Fruit fly (Drosophila melanogaster) whole organism, embryonic: ENCODE data around the gene vas.

ENCODE experiments used
- Asciz ChIP-seq: fragments of 200-800 bp; sonication (Bioruptor generic); optimal IDR thresholded peaks from 2 replicates; lab custom pipeline; 2017; ENCODE audit warnings: missing biosample characterization, mild to moderate bottlenecking, missing genetic modification characterization, missing genetic modification reagents
- B-H2 ChIP-seq: fragments of 200-800 bp; sonication (Bioruptor generic); optimal IDR thresholded peaks from 2 replicates; lab custom pipeline; 2018; ENCODE audit warnings: missing biosample characterization, mild to moderate bottlenecking, missing genetic modification characterization
- CG10654 ChIP-seq: fragments of 200-800 bp; sonication (Bioruptor generic); optimal IDR thresholded peaks from 2 replicates; lab custom pipeline; 2016; ENCODE audit warnings: missing biosample characterization, missing genetic modification characterization
- CG12104 ChIP-seq: fragments of 200-800 bp; sonication (Bioruptor generic); optimal IDR thresholded peaks from 3 replicates; lab custom pipeline; 2016; ENCODE audit warnings: missing biosample characterization, missing genetic modification characterization
- CG13287 ChIP-seq: fragments of 200-800 bp; sonication (Bioruptor generic); IDR thresholded peaks from 2 replicates; pipeline ENCODE4 v1.3.6; 2022; ENCODE audit warnings: missing biosample characterization, missing genetic modification characterization; ENCODE audit not compliant: partially characterized antibody
- CG13624 ChIP-seq: fragments of 200-800 bp; sonication (Bioruptor generic); optimal IDR thresholded peaks from 2 replicates; lab custom pipeline; 2016; ENCODE audit warnings: missing biosample characterization, missing genetic modification characterization
- CG13894 ChIP-seq: fragments of 200-800 bp; sonication (Bioruptor generic); optimal IDR thresholded peaks from 3 replicates; lab custom pipeline; 2018; ENCODE audit warnings: missing biosample characterization, mild to moderate bottlenecking, missing genetic modification characterization, moderate library complexity
- CG15073 ChIP-seq: fragments of 200-800 bp; sonication (Bioruptor generic); optimal IDR thresholded peaks from 2 replicates; lab custom pipeline; 2016; ENCODE audit warnings: missing biosample characterization, missing genetic modification characterization
- CG15601 ChIP-seq: fragments of 200-800 bp; sonication (Bioruptor generic); optimal IDR thresholded peaks from 3 replicates; lab custom pipeline; 2019; ENCODE audit warnings: missing biosample characterization, mild to moderate bottlenecking, missing genetic modification characterization, moderate library complexity
- CG1603 ChIP-seq: fragments of 200-800 bp; sonication (Bioruptor generic); optimal IDR thresholded peaks from 2 replicates; lab custom pipeline; 2019; ENCODE audit warnings: missing biosample characterization, mild to moderate bottlenecking, missing genetic modification characterization, moderate library complexity
- CG16813 ChIP-seq: fragments of 200-800 bp; sonication (Bioruptor generic); IDR thresholded peaks from 3 replicates; pipeline ENCODE4 v1.3.6; 2022; ENCODE audit warnings: missing biosample characterization, missing genetic modification characterization; ENCODE audit not compliant: partially characterized antibody
- CG17361 ChIP-seq: fragments of 200-800 bp; sonication (Bioruptor generic); IDR thresholded peaks from 3 replicates; pipeline ENCODE4 v1.3.6; 2022; ENCODE audit warnings: missing biosample characterization, missing genetic modification characterization
- CG17829 ChIP-seq: fragments of 200-800 bp; optimal IDR thresholded peaks from 2 replicates; lab custom pipeline; 2019; ENCODE audit warnings: missing biosample characterization, mild to moderate bottlenecking, missing genetic modification characterization, moderate library complexity
- CG17912 ChIP-seq: fragments of 200-800 bp; sonication (Bioruptor generic); optimal IDR thresholded peaks from 2 replicates; lab custom pipeline; 2018; ENCODE audit warnings: missing biosample characterization, mild to moderate bottlenecking, missing genetic modification characterization
- CG2116 ChIP-seq: fragments of 200-800 bp; sonication (Bioruptor generic); optimal IDR thresholded peaks from 3 replicates; lab custom pipeline; 2018; ENCODE audit warnings: missing biosample characterization, mild to moderate bottlenecking, missing genetic modification characterization
- CG30403 ChIP-seq: fragments of 200-800 bp; sonication (Bioruptor generic); optimal IDR thresholded peaks from 3 replicates; lab custom pipeline; 2016; ENCODE audit warnings: missing biosample characterization, missing genetic modification characterization
- CG31388 ChIP-seq: fragments of 200-800 bp; sonication (Bioruptor generic); optimal IDR thresholded peaks from 2 replicates; lab custom pipeline; 2016; ENCODE audit warnings: missing biosample characterization, missing genetic modification characterization
- CG3995 ChIP-seq: fragments of 200-800 bp; sonication (Bioruptor generic); optimal IDR thresholded peaks from 3 replicates; lab custom pipeline; 2016; ENCODE audit warnings: missing biosample characterization, missing genetic modification characterization
- CG5953 ChIP-seq: fragments of 200-800 bp; sonication (Bioruptor generic); IDR thresholded peaks from 2 replicates; pipeline ENCODE4 v1.3.6; 2022; ENCODE audit warnings: missing biosample characterization, missing genetic modification characterization
- CG7786 ChIP-seq: fragments of 200-800 bp; sonication (Bioruptor generic); optimal IDR thresholded peaks from 2 replicates; lab custom pipeline; 2016; ENCODE audit warnings: missing biosample characterization, missing genetic modification characterization
- CG9437 ChIP-seq: fragments of 200-800 bp; sonication (Bioruptor generic); optimal IDR thresholded peaks from 2 replicates; lab custom pipeline; 2018; ENCODE audit warnings: missing biosample characterization, mild to moderate bottlenecking, missing genetic modification characterization
- Dad ChIP-seq: fragments of 200-800 bp; sonication (Bioruptor generic); optimal IDR thresholded peaks from 3 replicates; lab custom pipeline; 2016; ENCODE audit warnings: missing biosample characterization, missing genetic modification characterization
- Drgx ChIP-seq: fragments of 200-800 bp; sonication (Bioruptor generic); IDR thresholded peaks from 2 replicates; pipeline ENCODE4 v1.3.6; 2022; ENCODE audit warnings: missing biosample characterization, missing genetic modification characterization
- HHEX ChIP-seq: fragments of 200-800 bp; sonication (Bioruptor generic); optimal IDR thresholded peaks from 3 replicates; lab custom pipeline; 2017; ENCODE audit warnings: missing biosample characterization, mild to moderate bottlenecking, missing genetic modification characterization, missing genetic modification reagents
- Hmx ChIP-seq: fragments of 200-800 bp; sonication (Bioruptor generic); optimal IDR thresholded peaks from 2 replicates; lab custom pipeline; 2016; ENCODE audit warnings: missing biosample characterization, missing genetic modification characterization
- Med ChIP-seq: fragments of 200-800 bp; sonication (Bioruptor generic); peaks from one replicate; lab custom pipeline; 2016; ENCODE audit warnings: missing biosample characterization, missing genetic modification characterization, mild to moderate bottlenecking, inconsistent platforms, moderate library complexity
- NFAT ChIP-seq: fragments of 200-800 bp; sonication (Bioruptor generic); IDR thresholded peaks from 2 replicates; pipeline ENCODE4 v1.3.6; 2022; ENCODE audit warnings: missing biosample characterization, missing genetic modification characterization
- NfI ChIP-seq: fragments of 200-800 bp; sonication (Bioruptor generic); optimal IDR thresholded peaks from 3 replicates; lab custom pipeline; 2018; ENCODE audit warnings: missing biosample characterization, mild to moderate bottlenecking, missing genetic modification characterization, moderate library complexity
- Oli ChIP-seq: fragments of 200-800 bp; sonication (Bioruptor generic); optimal IDR thresholded peaks from 2 replicates; lab custom pipeline; 2018; ENCODE audit warnings: missing biosample characterization, mild to moderate bottlenecking, missing genetic modification characterization, moderate library complexity
- Scr ChIP-seq: fragments of 200-800 bp; sonication (Bioruptor generic); IDR thresholded peaks from 2 replicates; pipeline ENCODE4 v1.3.6; 2022; ENCODE audit warnings: missing biosample characterization, missing genetic modification characterization; ENCODE audit not compliant: partially characterized antibody
- Sry-β ChIP-seq: fragments of 200-800 bp; sonication (Bioruptor generic); optimal IDR thresholded peaks from 2 replicates; lab custom pipeline; 2018; ENCODE audit warnings: missing biosample characterization, mild to moderate bottlenecking, missing genetic modification characterization, moderate library complexity
- al ChIP-seq: fragments of 200-800 bp; sonication (Bioruptor generic); IDR thresholded peaks from 2 replicates; pipeline ENCODE4 v1.3.6; 2022; ENCODE audit warnings: missing biosample characterization, missing genetic modification characterization
- amos ChIP-seq: fragments of 200-800 bp; sonication (Bioruptor generic); IDR thresholded peaks from 2 replicates; pipeline ENCODE4 v1.3.6; 2022; ENCODE audit warnings: missing biosample characterization, missing genetic modification characterization; ENCODE audit not compliant: partially characterized antibody
- ap ChIP-seq: fragments of 200-800 bp; sonication (Bioruptor generic); IDR thresholded peaks from 2 replicates; pipeline ENCODE4 v1.3.6; 2022; ENCODE audit warnings: missing biosample characterization, missing genetic modification characterization
- bbx ChIP-seq: fragments of 200-800 bp; sonication (Bioruptor generic); IDR thresholded peaks from 2 replicates; pipeline ENCODE4 v1.3.6; 2022; ENCODE audit warnings: missing biosample characterization, missing genetic modification characterization; ENCODE audit not compliant: partially characterized antibody
- dm ChIP-seq: fragments of 200-800 bp; sonication (Bioruptor generic); optimal IDR thresholded peaks from 3 replicates; lab custom pipeline; 2016; ENCODE audit warnings: missing biosample characterization, missing genetic modification characterization
- exex ChIP-seq: fragments of 200-800 bp; sonication (Bioruptor generic); optimal IDR thresholded peaks from 4 replicates; lab custom pipeline; 2018; ENCODE audit warnings: missing biosample characterization, mild to moderate bottlenecking, missing genetic modification characterization, moderate library complexity
- hb ChIP-seq: fragments of 200-800 bp; sonication (Bioruptor generic); IDR thresholded peaks from 3 replicates; pipeline ENCODE4 v1.3.6; 2022; ENCODE audit warnings: missing biosample characterization, missing genetic modification characterization; ENCODE audit not compliant: partially characterized antibody
- her ChIP-seq: fragments of 200-800 bp; sonication (Bioruptor generic); optimal IDR thresholded peaks from 2 replicates; lab custom pipeline; 2016; ENCODE audit warnings: missing biosample characterization, missing genetic modification characterization
- jing ChIP-seq: fragments of 200-800 bp; sonication (Bioruptor generic); optimal IDR thresholded peaks from 2 replicates; lab custom pipeline; 2018; ENCODE audit warnings: missing biosample characterization, mild to moderate bottlenecking, missing genetic modification characterization
- ken ChIP-seq: fragments of 200-800 bp; sonication (Bioruptor generic); IDR thresholded peaks from 3 replicates; pipeline ENCODE4 v1.3.6; 2022; ENCODE audit warnings: missing biosample characterization, missing genetic modification characterization
- knrl ChIP-seq: fragments of 200-800 bp; sonication (Bioruptor generic); IDR thresholded peaks from 3 replicates; pipeline ENCODE4 v1.3.6; 2022; ENCODE audit warnings: missing biosample characterization, missing genetic modification characterization; ENCODE audit not compliant: partially characterized antibody
- nau ChIP-seq: fragments of 200-800 bp; sonication (Bioruptor generic); optimal IDR thresholded peaks from 3 replicates; lab custom pipeline; 2017; ENCODE audit warnings: missing biosample characterization, mild to moderate bottlenecking, missing genetic modification characterization, missing genetic modification reagents
- sens-2 ChIP-seq: fragments of 200-800 bp; sonication (Bioruptor generic); IDR thresholded peaks from 2 replicates; pipeline ENCODE4 v1.3.6; 2022; ENCODE audit warnings: missing biosample characterization, missing genetic modification characterization
- seq ChIP-seq: fragments of 200-800 bp; sonication (Bioruptor generic); IDR thresholded peaks from 2 replicates; pipeline ENCODE4 v1.3.6; 2022; ENCODE audit warnings: missing biosample characterization, missing genetic modification characterization
- sna ChIP-seq: fragments of 200-800 bp; sonication (Bioruptor generic); IDR thresholded peaks from 2 replicates; pipeline ENCODE4 v1.3.6; 2022; ENCODE audit warnings: missing biosample characterization, missing genetic modification characterization; ENCODE audit not compliant: partially characterized antibody
- ssp ChIP-seq: fragments of 200-800 bp; sonication (Bioruptor generic); IDR thresholded peaks from 2 replicates; pipeline ENCODE4 v1.3.6; 2022; ENCODE audit warnings: missing biosample characterization, missing genetic modification characterization
- vnd ChIP-seq: fragments of 200-800 bp; sonication (Bioruptor generic); IDR thresholded peaks from 3 replicates; pipeline ENCODE4 v1.3.6; 2022; ENCODE audit warnings: missing biosample characterization, missing genetic modification characterization; ENCODE audit not compliant: partially characterized antibody
- zen ChIP-seq: fragments of 200-800 bp; sonication (Bioruptor generic); optimal IDR thresholded peaks from 3 replicates; lab custom pipeline; 2018; ENCODE audit warnings: missing biosample characterization, mild to moderate bottlenecking, missing genetic modification characterization, moderate library complexity
- zfh1 ChIP-seq: fragments of 200-800 bp; sonication (Bioruptor generic); IDR thresholded peaks from 3 replicates; pipeline ENCODE4 v1.3.6; 2022; ENCODE audit warnings: missing biosample characterization, missing genetic modification characterization

The vas gene

dm6 chr2L:15061368-15061767 is at the start of gene vas, which contains the start of gene solo:
Gene vas (plus strand): TSS chr2L:15061656.
Gene solo (plus strand): TSS chr2L:15061656.
- TF ChIP-seq CG1603 (tag; lab: Kevin White, UChicago) (peak; percentile 59), bbx (GFP tag; lab: Robert Waterston, UW) (peak; percentile 14; the same call in 1 of the 2 replicates), exex (tag; lab: Kevin White, UChicago) (peak; percentile 12), zen (tag; lab: Kevin White, UChicago) (peak; percentile 64), seq (no peak; the same call in 1 of the 2 replicates), CG13287 (GFP tag; lab: Robert Waterston, UW) (peak; percentile 16; the same call in 1 of the 2 replicates), sna (GFP tag; lab: Robert Waterston, UW) (peak; percentile 48; the same call in 1 of the 2 replicates), B-H2 (GFP tag; lab: Kevin White, UChicago) (peak; percentile 42), al (GFP tag; lab: Robert Waterston, UW) (no peak), amos (GFP tag; lab: Robert Waterston, UW) (peak; percentile 32; the same call in 1 of the 2 replicates), CG17829 (peak; percentile 57), CG15601 (tag; lab: Kevin White, UChicago) (peak; percentile 59), Oli (tag; lab: Kevin White, UChicago) (peak; percentile 50), nau (no peak), Med (GFP tag; lab: Kevin White, UChicago) (peak; percentile 77), HHEX (GFP tag; lab: Kevin White, UChicago) (no peak), jing (GFP tag; lab: Kevin White, UChicago) (no peak), CG10654 (peak; percentile 40), CG2116 (peak; percentile 47), Scr (GFP tag; lab: Robert Waterston, UW) (peak; percentile 24; the same call in 1 of the 2 replicates), Dad (GFP tag; lab: Kevin White, UChicago) (no peak), ssp (peak; percentile 97), CG13624 (no peak), NfI (peak; percentile 41), CG7786 (GFP tag; lab: Kevin White, UChicago) (no peak), Hmx (GFP tag; lab: Kevin White, UChicago) (no peak), Sry-β (GFP tag; lab: Kevin White, UChicago) (peak; percentile 66), zfh1 (no peak), vnd (GFP tag; lab: Robert Waterston, UW) (no peak), CG5953 (GFP tag; lab: Robert Waterston, UW) (no peak), NFAT (GFP tag; lab: Robert Waterston, UW) (no peak), ap (GFP tag; lab: Robert Waterston, UW) (0 out of 2 replicates have a peak, but pooled peaks have one; percentile 14), CG13894 (tag; lab: Kevin White, UChicago) (peak; percentile 55), Asciz (GFP tag; lab: Kevin White, UChicago) (no peak), dm (GFP tag; lab: Kevin White, UChicago) (no peak), CG12104 (GFP tag; lab: Kevin White, UChicago) (no peak), her (GFP tag; lab: Kevin White, UChicago) (no peak), CG3995 (GFP tag; lab: Kevin White, UChicago) (no peak), ken (GFP tag; lab: Robert Waterston, UW) (no peak), knrl (GFP tag; lab: Robert Waterston, UW) (0 out of 3 replicates have a peak, but pooled peaks have one; percentile 17), CG9437 (GFP tag; lab: Kevin White, UChicago) (peak; percentile 20), CG17361 (GFP tag; lab: Robert Waterston, UW) (peak; percentile 49), hb (no peak), CG31388 (GFP tag; lab: Kevin White, UChicago) (no peak), CG30403 (GFP tag; lab: Kevin White, UChicago) (peak; percentile 63), Drgx (GFP tag; lab: Robert Waterston, UW) (0 out of 2 replicates have a peak, but pooled peaks have one; percentile 20), CG15073 (GFP tag; lab: Kevin White, UChicago) (no peak), sens-2 (no peak), CG17912 (GFP tag; lab: Kevin White, UChicago) (no peak), CG16813 (GFP tag; lab: Robert Waterston, UW) (0 out of 3 replicates have a peak, but pooled peaks have one; percentile 29)
